Fruit fly (Drosophila melanogaster) whole organism, embryonic: Measurements from ENCODE around the gene CG43610.

Experiments used
- ATbp ChIP-seq: fragments of 200-800 bp; sonication (Bioruptor generic); optimal IDR thresholded peaks from 2 replicates; lab custom pipeline; 2017; ENCODE audit warnings: missing biosample characterization, mild to moderate bottlenecking, missing genetic modification characterization, missing genetic modification reagents
- CG10267 ChIP-seq: fragments of 200-800 bp; sonication (Bioruptor generic); optimal IDR thresholded peaks from 2 replicates; lab custom pipeline; 2018; ENCODE audit warnings: missing biosample characterization, mild to moderate bottlenecking, missing genetic modification characterization, moderate library complexity
- CG10366 ChIP-seq: fragments of 200-800 bp; sonication (Bioruptor generic); IDR thresholded peaks from 2 replicates; pipeline ENCODE4 v1.3.6; 2022; ENCODE audit warnings: missing biosample characterization, missing genetic modification characterization
- CG10431 ChIP-seq: fragments of 200-800 bp; sonication (Bioruptor generic); optimal IDR thresholded peaks from 3 replicates; lab custom pipeline; 2018; ENCODE audit warnings: missing biosample characterization, mild to moderate bottlenecking, missing genetic modification characterization
- CG10462 ChIP-seq: fragments of 200-800 bp; sonication (Bioruptor generic); optimal IDR thresholded peaks from 2 replicates; lab custom pipeline; 2016; ENCODE audit warnings: missing biosample characterization, missing genetic modification characterization
- CG13123 ChIP-seq: fragments of 200-800 bp; sonication (Bioruptor generic); optimal IDR thresholded peaks from 2 replicates; lab custom pipeline; 2016; ENCODE audit warnings: missing biosample characterization, missing genetic modification characterization
- CG13424 ChIP-seq: fragments of 200-800 bp; sonication (Bioruptor generic); optimal IDR thresholded peaks from 2 replicates; lab custom pipeline; 2019; ENCODE audit warnings: missing biosample characterization, mild to moderate bottlenecking, missing genetic modification characterization, moderate library complexity
- CG1602 ChIP-seq: fragments of 200-800 bp; sonication (Bioruptor generic); optimal IDR thresholded peaks from 3 replicates; lab custom pipeline; 2016; ENCODE audit warnings: missing biosample characterization, missing genetic modification characterization
- CG1792 ChIP-seq: fragments of 200-800 bp; sonication (Bioruptor generic); optimal IDR thresholded peaks from 2 replicates; lab custom pipeline; 2016; ENCODE audit warnings: missing biosample characterization, missing genetic modification characterization
- CG2120 ChIP-seq: fragments of 200-800 bp; sonication (Bioruptor generic); optimal IDR thresholded peaks from 3 replicates; lab custom pipeline; 2016; ENCODE audit warnings: missing biosample characterization, missing genetic modification characterization
- CG2129 ChIP-seq: fragments of 200-800 bp; sonication (Bioruptor generic); IDR thresholded peaks from 2 replicates; pipeline ENCODE4 v1.3.6; 2022; ENCODE audit warnings: missing biosample characterization, missing genetic modification characterization; ENCODE audit not compliant: partially characterized antibody
- CG2678 ChIP-seq: fragments of 200-800 bp; sonication (Bioruptor generic); optimal IDR thresholded peaks from 3 replicates; lab custom pipeline; 2019; ENCODE audit warnings: missing biosample characterization, mild to moderate bottlenecking, missing genetic modification characterization, moderate library complexity
- CG30431 ChIP-seq: fragments of 200-800 bp; sonication (Bioruptor generic); optimal IDR thresholded peaks from 2 replicates; lab custom pipeline; 2017; ENCODE audit warnings: missing biosample characterization, missing genetic modification characterization
- CG3163 ChIP-seq: fragments of 200-800 bp; sonication (Bioruptor generic); optimal IDR thresholded peaks from 3 replicates; lab custom pipeline; 2016; ENCODE audit warnings: missing biosample characterization, missing genetic modification characterization
- CG3995 ChIP-seq: fragments of 200-800 bp; sonication (Bioruptor generic); optimal IDR thresholded peaks from 3 replicates; lab custom pipeline; 2016; ENCODE audit warnings: missing biosample characterization, missing genetic modification characterization
- CG43689 ChIP-seq: fragments of 200-800 bp; sonication (Bioruptor generic); IDR thresholded peaks from 2 replicates; pipeline ENCODE4 v1.3.6; 2022; ENCODE audit warnings: missing biosample characterization, missing genetic modification characterization
- CG6654 ChIP-seq: fragments of 200-800 bp; sonication (Bioruptor generic); optimal IDR thresholded peaks from 2 replicates; lab custom pipeline; 2017; ENCODE audit warnings: missing biosample characterization, mild to moderate bottlenecking, missing genetic modification characterization
- CG6813 ChIP-seq: fragments of 200-800 bp; sonication (Bioruptor generic); optimal IDR thresholded peaks from 2 replicates; lab custom pipeline; 2017; ENCODE audit warnings: missing biosample characterization, missing genetic modification characterization, mild to moderate bottlenecking, moderate library complexity, missing genetic modification reagents
- CG7786 ChIP-seq: fragments of 200-800 bp; sonication (Bioruptor generic); optimal IDR thresholded peaks from 2 replicates; lab custom pipeline; 2016; ENCODE audit warnings: missing biosample characterization, missing genetic modification characterization
- CG8388 ChIP-seq: fragments of 200-800 bp; sonication (Bioruptor generic); optimal IDR thresholded peaks from 2 replicates; lab custom pipeline; 2019; ENCODE audit warnings: missing biosample characterization, mild to moderate bottlenecking, missing genetic modification characterization, moderate library complexity
- CG9797 ChIP-seq: fragments of 200-800 bp; sonication (Bioruptor generic); optimal IDR thresholded peaks from 3 replicates; lab custom pipeline; 2018; ENCODE audit warnings: missing biosample characterization, mild to moderate bottlenecking, missing genetic modification characterization
- Dp ChIP-seq: fragments of 200-800 bp; sonication (Bioruptor generic); optimal IDR thresholded peaks from 2 replicates; lab custom pipeline; 2018; ENCODE audit warnings: missing biosample characterization, mild to moderate bottlenecking, missing genetic modification characterization, moderate library complexity
- Eip74EF ChIP-seq, 2 experiments: fragments of 200-800 bp in 1 of 2; fragments of >200 bp in 1 of 2; sonication (Bioruptor generic) in 1 of 2; optimal IDR thresholded peaks; 2 replicates each; lab custom pipeline; 2017 to 2019; ENCODE audit warnings: missing biosample characterization in 2 of 2, missing genetic modification characterization in 2 of 2, mild to moderate bottlenecking in 1 of 2, moderate library complexity in 1 of 2
- Gug ChIP-seq: fragments of 200-800 bp; sonication (Bioruptor generic); IDR thresholded peaks from 4 replicates; pipeline ENCODE4 v1.3.6; 2022; ENCODE audit warnings: missing biosample characterization, missing genetic modification characterization
- Hmx ChIP-seq: fragments of 200-800 bp; sonication (Bioruptor generic); optimal IDR thresholded peaks from 2 replicates; lab custom pipeline; 2016; ENCODE audit warnings: missing biosample characterization, missing genetic modification characterization
- Lim3 ChIP-seq: fragments of 200-800 bp; sonication (Bioruptor generic); IDR thresholded peaks from 2 replicates; pipeline ENCODE4 v1.3.6; 2022; ENCODE audit warnings: missing biosample characterization, missing genetic modification characterization
- Nf-YA ChIP-seq: fragments of 200-800 bp; sonication (Bioruptor generic); IDR thresholded peaks from 2 replicates; pipeline ENCODE4 v1.3.6; 2022; ENCODE audit warnings: missing biosample characterization, missing genetic modification characterization
- NfI ChIP-seq: fragments of 200-800 bp; sonication (Bioruptor generic); optimal IDR thresholded peaks from 3 replicates; lab custom pipeline; 2018; ENCODE audit warnings: missing biosample characterization, mild to moderate bottlenecking, missing genetic modification characterization, moderate library complexity
- Opbp ChIP-seq: fragments of 200-800 bp; sonication (Bioruptor generic); IDR thresholded peaks from 3 replicates; pipeline ENCODE4 v1.3.6; 2022; ENCODE audit warnings: missing biosample characterization, missing genetic modification characterization; ENCODE audit not compliant: partially characterized antibody
- Scr ChIP-seq: fragments of 200-800 bp; sonication (Bioruptor generic); IDR thresholded peaks from 2 replicates; pipeline ENCODE4 v1.3.6; 2022; ENCODE audit warnings: missing biosample characterization, missing genetic modification characterization; ENCODE audit not compliant: partially characterized antibody
- Trl ChIP-seq, 3 experiments: fragments of >200 bp in 2 of 3; fragments of 200-800 bp in 1 of 3; sonication (Bioruptor generic) in 1 of 3; optimal IDR thresholded peaks; 2 replicates in 1 of 3; 3 replicates in 2 of 3; lab custom pipeline; 2016 to 2017; ENCODE audit warnings: missing biosample characterization in 1 of 3, missing genetic modification characterization in 1 of 3
- Usf ChIP-seq: fragments of 200-800 bp; sonication (Bioruptor generic); optimal IDR thresholded peaks from 2 replicates; lab custom pipeline; 2017; ENCODE audit warnings: missing genotype, missing biosample characterization, missing genetic modification characterization
- ap ChIP-seq: fragments of 200-800 bp; sonication (Bioruptor generic); IDR thresholded peaks from 2 replicates; pipeline ENCODE4 v1.3.6; 2022; ENCODE audit warnings: missing biosample characterization, missing genetic modification characterization
- bigmax ChIP-seq: fragments of 200-800 bp; sonication (Bioruptor generic); optimal IDR thresholded peaks from 2 replicates; lab custom pipeline; 2018; ENCODE audit warnings: missing biosample characterization, mild to moderate bottlenecking, missing genetic modification characterization
- cas ChIP-seq: fragments of 200-800 bp; sonication (Bioruptor generic); IDR thresholded peaks from 2 replicates; pipeline ENCODE4 v1.3.6; 2022; ENCODE audit warnings: missing biosample characterization, missing genetic modification characterization
- caup ChIP-seq: fragments of 200-800 bp; sonication (Bioruptor generic); optimal IDR thresholded peaks from 3 replicates; lab custom pipeline; 2017; ENCODE audit warnings: missing biosample characterization, mild to moderate bottlenecking, missing genetic modification characterization, moderate library complexity; ENCODE audit not compliant: severe bottlenecking
- ci ChIP-seq: fragments of 200-800 bp; sonication (Bioruptor generic); IDR thresholded peaks from 3 replicates; pipeline ENCODE4 v1.3.6; 2022; ENCODE audit warnings: missing biosample characterization, missing genetic modification characterization
- ems ChIP-seq: fragments of 200-800 bp; sonication (Bioruptor generic); optimal IDR thresholded peaks from 3 replicates; lab custom pipeline; 2016; ENCODE audit warnings: missing biosample characterization, missing genetic modification characterization
- eve ChIP-seq, 2 experiments: fragments of >200 bp; optimal IDR thresholded peaks; 2 replicates each; lab custom pipeline; 2017; ENCODE audit warnings: missing biosample characterization in 2 of 2, missing genetic modification characterization in 2 of 2
- fd3F ChIP-seq: fragments of 200-800 bp; sonication (Bioruptor generic); optimal IDR thresholded peaks from 2 replicates; lab custom pipeline; 2018; ENCODE audit warnings: missing biosample characterization, mild to moderate bottlenecking, missing genetic modification characterization, moderate library complexity
- fru ChIP-seq: fragments of >200 bp; optimal IDR thresholded peaks from 2 replicates; lab custom pipeline; 2017
- gcm ChIP-seq: fragments of 200-800 bp; sonication (Bioruptor generic); optimal IDR thresholded peaks from 2 replicates; lab custom pipeline; 2019; ENCODE audit warnings: missing biosample characterization, mild to moderate bottlenecking, missing genetic modification characterization, moderate library complexity
- inv ChIP-seq: fragments of 200-800 bp; sonication (Bioruptor generic); IDR thresholded peaks from 2 replicates; pipeline ENCODE4 v1.3.6; 2022; ENCODE audit warnings: missing biosample characterization, missing genetic modification characterization; ENCODE audit not compliant: partially characterized antibody
- jigr1 ChIP-seq: fragments of 200-800 bp; sonication (Bioruptor generic); IDR thresholded peaks from 3 replicates; pipeline ENCODE4 v1.3.6; 2022; ENCODE audit warnings: missing biosample characterization, missing genetic modification characterization
- prd ChIP-seq, 3 experiments: fragments of >200 bp in 2 of 3; fragments of 200-800 bp in 1 of 3; sonication (Bioruptor generic) in 1 of 3; optimal IDR thresholded peaks in 2 of 3; IDR thresholded peaks in 1 of 3; 2 replicates in 2 of 3; 3 replicates in 1 of 3; pipeline versions ENCODE4 v1.3.6 to Lab custom; 2017 to 2022; ENCODE audit warnings: missing biosample characterization in 1 of 3, missing genetic modification characterization in 1 of 3
- slou ChIP-seq: fragments of 200-800 bp; sonication (Bioruptor generic); optimal IDR thresholded peaks from 3 replicates; lab custom pipeline; 2016; ENCODE audit warnings: missing biosample characterization, missing genetic modification characterization
- sna ChIP-seq: fragments of 200-800 bp; sonication (Bioruptor generic); IDR thresholded peaks from 2 replicates; pipeline ENCODE4 v1.3.6; 2022; ENCODE audit warnings: missing biosample characterization, missing genetic modification characterization; ENCODE audit not compliant: partially characterized antibody
- wek ChIP-seq: fragments of 200-800 bp; sonication (Bioruptor generic); optimal IDR thresholded peaks from 3 replicates; lab custom pipeline; 2018; ENCODE audit warnings: missing biosample characterization, mild to moderate bottlenecking, missing genetic modification characterization, moderate library complexity

The CG43610 gene

DNA sequence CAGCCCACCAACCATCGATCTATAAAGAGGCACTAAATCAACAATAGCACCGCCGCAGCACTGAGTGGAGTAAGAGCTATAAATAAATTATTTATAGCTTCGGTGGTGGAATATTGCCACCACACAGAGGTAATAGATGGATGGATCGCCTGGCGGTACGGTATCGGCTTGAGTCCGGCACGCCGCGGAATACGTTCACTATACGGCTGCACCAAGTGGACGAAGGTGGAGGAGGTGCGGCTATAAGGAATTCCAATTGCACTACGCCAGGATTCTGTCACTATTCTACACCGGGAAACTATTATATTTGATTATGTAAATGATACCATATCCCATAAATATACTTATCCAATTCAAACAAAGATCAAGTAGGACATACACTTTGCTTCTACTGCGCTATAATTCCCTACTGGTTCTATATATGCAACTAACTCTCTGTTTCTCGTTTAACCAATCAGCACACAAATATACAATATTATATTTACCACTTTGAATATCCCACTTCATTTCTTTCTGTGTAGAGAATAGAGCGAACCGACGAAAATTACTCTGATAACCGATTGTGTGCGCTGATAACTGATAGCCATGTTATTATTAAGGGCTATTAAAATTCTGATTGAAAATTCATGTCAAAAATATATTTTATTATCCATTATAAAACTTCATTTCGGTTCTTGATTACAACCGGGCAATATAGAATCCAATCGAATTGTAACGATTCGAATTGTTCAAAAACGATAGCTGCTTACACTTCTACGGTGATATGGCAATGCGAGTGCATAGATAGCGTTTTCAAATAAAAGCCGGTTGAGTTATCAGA is 20.4 kb downstream of the CG43610 start (continued):
- TF ChIP-seq CG10366 (no peak; the same call in 1 of the 2 replicates), Trl (optimal IDR thresholded peaks at IDR 0.05; lab: Kevin White, UChicago) (no peak), Trl (GFP tag; optimal IDR thresholded peaks at IDR 0.05; lab: Kevin White, UChicago) (no peak), wek (GFP tag; lab: Kevin White, UChicago) (no peak), eve (GFP tag; optimal IDR thresholded peaks at IDR 0.05; lab: Kevin White, UChicago) (no peak), CG10431 (GFP tag; lab: Kevin White, UChicago) (peak; percentile 9), CG3163 (GFP tag; lab: Kevin White, UChicago) (no peak), NfI (GFP tag; lab: Kevin White, UChicago) (peak; percentile 5), CG10267 (tag; lab: Kevin White, UChicago) (peak; percentile 30), gcm (GFP tag; lab: Kevin White, UChicago) (no peak), CG13424 (tag; lab: Kevin White, UChicago) (peak; percentile 39), CG3995 (no peak), Usf (GFP tag; lab: Kevin White, UChicago) (peak; percentile 8), prd (optimal IDR thresholded peaks at IDR 0.05; lab: Kevin White, UChicago) (no peak), prd (GFP tag; IDR thresholded peaks at IDR 0.05; lab: Robert Waterston, UW) (peak; percentile 42; the same call in 1 of the 3 replicates), jigr1 (GFP tag; lab: Robert Waterston, UW) (no peak), CG2129 (GFP tag; lab: Robert Waterston, UW) (no peak), CG13123 (GFP tag; lab: Kevin White, UChicago) (no peak), CG2120 (peak; percentile 52), CG30431 (GFP tag; lab: Kevin White, UChicago) (no peak), CG1792 (GFP tag; lab: Kevin White, UChicago) (no peak), CG1602 (GFP tag; lab: Kevin White, UChicago) (peak; percentile 9), ems (no peak), fd3F (GFP tag; lab: Kevin White, UChicago) (peak; percentile 3), CG6813 (GFP tag; lab: Kevin White, UChicago) (no peak), bigmax (GFP tag; lab: Kevin White, UChicago) (no peak), CG6654 (no peak), CG43689 (GFP tag; lab: Robert Waterston, UW) (no peak), slou (no peak), CG8388 (no peak), inv (no peak), ap (GFP tag; lab: Robert Waterston, UW) (no peak), CG7786 (GFP tag; lab: Kevin White, UChicago) (no peak), Eip74EF (GFP tag; optimal IDR thresholded peaks at IDR 0.05; lab: Kevin White, UChicago) (peak in 1 of 2 experiments; percentile 31), Opbp (GFP tag; lab: Robert Waterston, UW) (no peak), CG2678 (tag; lab: Kevin White, UChicago) (peak; percentile 67), Nf-YA (no peak), cas (GFP tag; lab: Robert Waterston, UW) (no peak), fru (lab: Kevin White, UChicago) (no peak), Dp (no peak), sna (GFP tag; lab: Robert Waterston, UW) (no peak), ci (GFP tag; lab: Robert Waterston, UW) (no peak), Hmx (GFP tag; lab: Kevin White, UChicago) (no peak), Scr (no peak), CG9797 (no peak), CG10462 (GFP tag; lab: Kevin White, UChicago) (no peak), caup (GFP tag; lab: Kevin White, UChicago) (no peak), Gug (GFP tag; lab: Robert Waterston, UW) (no peak; the same call in 3 of the 4 replicates), ATbp (GFP tag; lab: Kevin White, UChicago) (no peak), Lim3 (GFP tag; lab: Robert Waterston, UW) (no peak)
